Worm (Caenorhabditis elegans): ENCODE measurements around the gene lon-1.

Gene lon-1

ce11 chrIII:5506023-5506597, 31.8 kb downstream of the lon-1 start (continued):
- TF ChIP-seq C06A6.2 (GFP tag; conservative IDR thresholded peaks at IDR 0.05): no peak; the same call in 1 of the 2 replicates
- TF ChIP-seq F52B5.7 (tag; optimal IDR thresholded peaks at IDR 0.05): no peak
- peak; percentile 52 for TF ChIP-seq F57C9.4 (tag; optimal IDR thresholded peaks at IDR 0.05)
- no peak for TF ChIP-seq nhr-80 (tag; optimal IDR thresholded peaks at IDR 0.05)
- TF ChIP-seq nhr-120 (GFP tag; IDR thresholded peaks at IDR 0.05): no peak
- peak; percentile 81 for TF ChIP-seq ceh-79 (tag; optimal IDR thresholded peaks at IDR 0.05)
- TF ChIP-seq nfyb-1 (GFP tag; IDR thresholded peaks at IDR 0.05): peak; percentile 73; the same call in 1 of the 2 replicates
- no peak for TF ChIP-seq bed-2 (GFP tag; IDR thresholded peaks at IDR 0.05)
- TF ChIP-seq ama-1 (optimal IDR thresholded peaks at IDR 0.05): peak; percentile 89
- no peak for TF ChIP-seq ama-1 (GFP tag; optimal IDR thresholded peaks at IDR 0.05)
- TF ChIP-seq Y95B8A.8 (GFP tag; IDR thresholded peaks at IDR 0.05): 0 out of 2 replicates have a peak, but pooled peaks have one; percentile 36
- TF ChIP-seq mcd-1 (GFP tag; IDR thresholded peaks at IDR 0.05): peak; percentile 37; the same call in 1 of the 2 replicates
- no peak for TF ChIP-seq egl-44 (GFP tag; IDR thresholded peaks at IDR 0.05)
- 0 out of 2 replicates have a peak, but pooled peaks have one; percentile 12 for TF ChIP-seq lir-1 (GFP tag; conservative IDR thresholded peaks at IDR 0.05)
- no peak for TF ChIP-seq lsy-27 (tag; optimal IDR thresholded peaks at IDR 0.05; ENCODE audit: borderline replicate concordance, insufficient read depth)
- no peak for TF ChIP-seq ztf-18 (tag; optimal IDR thresholded peaks at IDR 0.05)
- 0 out of 2 replicates have a peak, but pooled peaks have one; percentile 54 for TF ChIP-seq lin-26 (GFP tag; IDR thresholded peaks at IDR 0.05)
- no peak for TF ChIP-seq F57A8.1 (GFP tag; optimal IDR thresholded peaks at IDR 0.05)
- TF ChIP-seq ztf-28 (GFP tag; IDR thresholded peaks at IDR 0.05): no peak
- TF ChIP-seq ceh-100 (GFP tag; IDR thresholded peaks at IDR 0.05): no peak
- peak; percentile 62 for TF ChIP-seq gei-17 (GFP tag; optimal IDR thresholded peaks at IDR 0.05)
- TF ChIP-seq attf-3 (GFP tag; conservative IDR thresholded peaks at IDR 0.05): no peak
- no peak for TF ChIP-seq ztf-25 (GFP tag; IDR thresholded peaks at IDR 0.05)
- no peak for TF ChIP-seq unc-62 (GFP tag; optimal IDR thresholded peaks at IDR 0.05)
- TF ChIP-seq F10E7.11 (tag; optimal IDR thresholded peaks at IDR 0.05): peak; percentile 65
- TF ChIP-seq lag-1 (GFP tag; IDR thresholded peaks at IDR 0.05): no peak
- 0 out of 2 replicates have a peak, but pooled peaks have one; percentile 6 for TF ChIP-seq hsf-1 (GFP tag; IDR thresholded peaks at IDR 0.05)
- TF ChIP-seq nhr-179 (tag; optimal IDR thresholded peaks at IDR 0.05): peak; percentile 63
- TF ChIP-seq K12H6.12 (tag; optimal IDR thresholded peaks at IDR 0.05): no peak
- no peak for TF ChIP-seq die-1 (tag; optimal IDR thresholded peaks at IDR 0.05)
- no peak for TF ChIP-seq snpc-1.1 (tag; optimal IDR thresholded peaks at IDR 0.05; ENCODE audit: insufficient read depth)
- no peak for TF ChIP-seq unc-130 (GFP tag; optimal IDR thresholded peaks at IDR 0.05)
- TF ChIP-seq attf-6 (GFP tag; IDR thresholded peaks at IDR 0.05): no peak
- peak; percentile 46; the same call in 1 of the 2 replicates for TF ChIP-seq madf-6 (GFP tag; IDR thresholded peaks at IDR 0.05)
- TF ChIP-seq ztf-26 (tag; optimal IDR thresholded peaks at IDR 0.05): peak; percentile 66
- no peak for TF ChIP-seq ets-4 (GFP tag; optimal IDR thresholded peaks at IDR 0.05)
- peak; percentile 80 for TF ChIP-seq repo-1 (tag; optimal IDR thresholded peaks at IDR 0.05)
- no peak for TF ChIP-seq ccch-3 (GFP tag; optimal IDR thresholded peaks at IDR 0.05)
- no peak for TF ChIP-seq xnd-1 (tag; optimal IDR thresholded peaks at IDR 0.05)
- TF ChIP-seq F22D6.2 (tag; optimal IDR thresholded peaks at IDR 0.05): no peak
- TF ChIP-seq him-1 (tag; optimal IDR thresholded peaks at IDR 0.05): no peak
- no peak for TF ChIP-seq akir-1 (GFP tag; optimal IDR thresholded peaks at IDR 0.05)

All from whole organism, young adult.